Worm (Caenorhabditis elegans) whole organism, L4 larva: Measurements from ENCODE around the gene eral-1.

Experiments used
- D1046.2 ChIP-seq: fragments of 200-800 bp; sonication (Bioruptor generic); IDR thresholded peaks from 2 replicates; pipeline ENCODE4 v1.3.6; 2022; ENCODE audit warnings: missing genetic modification characterization, missing compliant biosample characterization
- F10B5.3 ChIP-seq: sonication (generic microtip); optimal IDR thresholded peaks from 2 replicates; lab custom pipeline; 2016; ENCODE audit warnings: mild to moderate bottlenecking, missing genetic modification characterization, missing compliant biosample characterization
- F26F4.8 ChIP-seq: fragments of 200-800 bp; sonication (Bioruptor generic); conservative IDR thresholded peaks from 2 replicates; pipeline ENCODE4 v1.3.6; 2022; ENCODE audit warnings: missing genetic modification characterization, missing compliant biosample characterization
- F44E2.7 ChIP-seq: fragments of 200-800 bp; sonication (Bioruptor generic); IDR thresholded peaks from 2 replicates; pipeline ENCODE4 v2.1.2; 2022; ENCODE audit warnings: missing genetic modification characterization, missing compliant biosample characterization
- Y48G9A.11 ChIP-seq: fragments of 200-800 bp; sonication (Bioruptor generic); IDR thresholded peaks from 2 replicates; pipeline ENCODE4 v1.3.6; 2022; ENCODE audit warnings: missing genetic modification reagents, missing genetic modification characterization, missing compliant biosample characterization
- arid-1 ChIP-seq: fragments of 200-800 bp; sonication (Bioruptor generic); conservative IDR thresholded peaks from 2 replicates; pipeline ENCODE4 v1.3.6; 2022; ENCODE audit warnings: missing genetic modification reagents, missing genetic modification characterization, missing compliant biosample characterization
- ceh-82 ChIP-seq: sonication (generic microtip); optimal IDR thresholded peaks from 2 replicates; lab custom pipeline; 2017; ENCODE audit warnings: missing biosample characterization, missing genetic modification characterization
- cey-2 ChIP-seq: sonication (generic microtip); optimal IDR thresholded peaks from 3 replicates; lab custom pipeline; 2017; ENCODE audit warnings: missing genetic modification characterization, mild to moderate bottlenecking, missing compliant biosample characterization, antibody characterized with exemption, borderline replicate concordance; ENCODE audit not compliant: insufficient read depth
- daf-16 ChIP-seq, 3 experiments: sonication (generic microtip); optimal IDR thresholded peaks; 2 replicates each; lab custom pipeline; 2016 to 2017; ENCODE audit warnings: missing genetic modification characterization in 3 of 3, missing genetic modification reagents in 3 of 3, mild to moderate bottlenecking in 2 of 3, missing compliant biosample characterization in 2 of 3, missing biosample characterization in 1 of 3, moderate library complexity in 1 of 3
- daf-19 ChIP-seq: fragments of 200-800 bp; sonication (Bioruptor generic); conservative IDR thresholded peaks from 2 replicates; pipeline ENCODE4 v1.3.6; 2022; ENCODE audit warnings: missing genetic modification characterization, missing compliant biosample characterization
- daf-8 ChIP-seq: fragments of 200-800 bp; sonication (Bioruptor generic); IDR thresholded peaks from 2 replicates; pipeline ENCODE4 v1.3.6; 2022; ENCODE audit warnings: missing genetic modification characterization, missing compliant biosample characterization
- dmd-6 ChIP-seq: fragments of 200-800 bp; sonication (Bioruptor generic); IDR thresholded peaks from 2 replicates; pipeline ENCODE4 v1.3.6; 2022; ENCODE audit warnings: missing genetic modification reagents, missing genetic modification characterization, missing compliant biosample characterization
- dmd-9 ChIP-seq: fragments of 200-800 bp; sonication (Bioruptor generic); IDR thresholded peaks from 2 replicates; pipeline ENCODE4 v1.3.6; 2022; ENCODE audit warnings: missing genetic modification reagents, missing genetic modification characterization, missing compliant biosample characterization
- dpl-1 ChIP-seq: fragments of 150-350 bp; optimal IDR thresholded peaks from 2 replicates; lab custom pipeline; 2014; ENCODE audit warnings: missing biosample characterization, missing genetic modification reagents, missing genetic modification characterization
- duxl-1 ChIP-seq: sonication (generic microtip); optimal IDR thresholded peaks from 2 replicates; lab custom pipeline; 2016; ENCODE audit warnings: mild to moderate bottlenecking, missing genetic modification characterization, moderate library complexity, missing compliant biosample characterization; ENCODE audit not compliant: poor library complexity
- dve-1 ChIP-seq: sonication (generic microtip); optimal IDR thresholded peaks from 2 replicates; lab custom pipeline; 2017; ENCODE audit warnings: antibody characterized with exemption, mild to moderate bottlenecking, missing genetic modification characterization, missing compliant biosample characterization; ENCODE audit not compliant: insufficient read depth
- egl-27 ChIP-seq: sonication (generic microtip); optimal IDR thresholded peaks from 3 replicates; lab custom pipeline; 2017; ENCODE audit warnings: missing biosample characterization, missing genetic modification reagents, missing genetic modification characterization
- hlh-11 ChIP-seq: fragments of 200-800 bp; sonication (Bioruptor generic); optimal IDR thresholded peaks from 2 replicates; lab custom pipeline; 2018; ENCODE audit warnings: mild to moderate bottlenecking, missing genetic modification characterization, missing compliant biosample characterization
- hlh-30 ChIP-seq: sonication (generic microtip); optimal IDR thresholded peaks from 2 replicates; lab custom pipeline; 2017; ENCODE audit warnings: antibody characterized with exemption, mild to moderate bottlenecking, missing genetic modification characterization, missing compliant biosample characterization; ENCODE audit not compliant: insufficient read depth
- jun-1 ChIP-seq: fragments of 150-350 bp; optimal IDR thresholded peaks from 2 replicates; lab custom pipeline; 2014; ENCODE audit warnings: missing biosample characterization, missing genetic modification reagents, missing genetic modification characterization
- lim-7 ChIP-seq: fragments of 200-800 bp; sonication (Bioruptor generic); IDR thresholded peaks from 2 replicates; pipeline ENCODE4 v1.3.6; 2022; ENCODE audit warnings: missing genetic modification characterization, missing compliant biosample characterization
- lin-29 ChIP-seq: fragments of 200-800 bp; sonication (Bioruptor generic); IDR thresholded peaks from 2 replicates; pipeline ENCODE4 v1.3.6; 2022; ENCODE audit warnings: missing genetic modification reagents, missing genetic modification characterization, missing compliant biosample characterization
- lin-38 ChIP-seq: fragments of 200-800 bp; sonication (Bioruptor generic); IDR thresholded peaks from 2 replicates; pipeline ENCODE4 v1.3.6; 2022; ENCODE audit warnings: missing genetic modification reagents, missing genetic modification characterization, missing compliant biosample characterization
- lsy-2 ChIP-seq, 2 experiments: fragments of 150-350 bp in 1 of 2; sonication (generic microtip) in 1 of 2; optimal IDR thresholded peaks; 2 replicates each; lab custom pipeline; 2014 to 2017; ENCODE audit warnings: missing biosample characterization in 2 of 2, missing genetic modification characterization in 2 of 2
- madf-5 ChIP-seq, 2 experiments: fragments of 200-800 bp; sonication (Bioruptor generic); IDR thresholded peaks; 2 replicates each; pipeline ENCODE4 v1.3.6; 2022; ENCODE audit warnings: missing compliant biosample characterization in 2 of 2, missing genetic modification characterization in 2 of 2
- madf-9 ChIP-seq: fragments of 200-800 bp; sonication (Bioruptor generic); conservative IDR thresholded peaks from 2 replicates; pipeline ENCODE4 v1.3.6; 2022; ENCODE audit warnings: missing genetic modification reagents, missing genetic modification characterization, missing compliant biosample characterization
- mep-1 ChIP-seq: fragments of 150-350 bp; sonication (generic microtip); optimal IDR thresholded peaks from 3 replicates; lab custom pipeline; 2014; ENCODE audit warnings: missing biosample characterization, missing genetic modification characterization
- mes-2 ChIP-seq: sonication (generic microtip); optimal IDR thresholded peaks from 2 replicates; lab custom pipeline; 2016; ENCODE audit warnings: missing genotype, mild to moderate bottlenecking, missing genetic modification characterization, missing compliant biosample characterization; ENCODE audit not compliant: poor library complexity, severe bottlenecking
- nhr-10 ChIP-seq: fragments of 150-350 bp; optimal IDR thresholded peaks from 2 replicates; lab custom pipeline; 2014; ENCODE audit warnings: missing biosample characterization, missing genetic modification characterization
- nhr-102 ChIP-seq: sonication (generic microtip); optimal IDR thresholded peaks from 2 replicates; lab custom pipeline; 2016; ENCODE audit warnings: mild to moderate bottlenecking, missing genetic modification characterization, moderate library complexity, missing compliant biosample characterization
- nhr-11 ChIP-seq: fragments of 150-350 bp; optimal IDR thresholded peaks from 2 replicates; lab custom pipeline; 2014; ENCODE audit warnings: missing biosample characterization, missing genetic modification characterization
- nhr-28 ChIP-seq: fragments of 150-350 bp; optimal IDR thresholded peaks from 2 replicates; lab custom pipeline; 2014; ENCODE audit warnings: missing biosample characterization, missing genetic modification characterization
- nhr-41 ChIP-seq: fragments of 200-800 bp; sonication (Bioruptor generic); IDR thresholded peaks from 2 replicates; pipeline ENCODE4 v1.3.6; 2022; ENCODE audit warnings: missing genetic modification reagents, missing genetic modification characterization, missing compliant biosample characterization
- nhr-42 ChIP-seq: fragments of 200-800 bp; sonication (Bioruptor generic); IDR thresholded peaks from 2 replicates; pipeline ENCODE4 v1.3.6; 2022; ENCODE audit warnings: missing genetic modification characterization, missing compliant biosample characterization
- nhr-48 ChIP-seq: sonication (generic microtip); optimal IDR thresholded peaks from 2 replicates; lab custom pipeline; 2016; ENCODE audit warnings: mild to moderate bottlenecking, missing genetic modification characterization, missing compliant biosample characterization
- nhr-6 ChIP-seq: fragments of 150-350 bp; optimal IDR thresholded peaks from 2 replicates; lab custom pipeline; 2014; ENCODE audit warnings: missing biosample characterization, missing genetic modification characterization
- php-3 ChIP-seq: fragments of 200-800 bp; sonication (Bioruptor generic); IDR thresholded peaks from 2 replicates; pipeline ENCODE4 v1.3.6; 2022; ENCODE audit warnings: missing genetic modification reagents, missing genetic modification characterization, missing compliant biosample characterization
- skn-1 ChIP-seq: fragments of 150-350 bp; optimal IDR thresholded peaks from 2 replicates; lab custom pipeline; 2014; ENCODE audit warnings: missing biosample characterization, missing genetic modification characterization
- snpc-1.2 ChIP-seq: fragments of 200-800 bp; sonication (Bioruptor generic); IDR thresholded peaks from 2 replicates; pipeline ENCODE4 v1.3.6; 2022; ENCODE audit warnings: missing genetic modification reagents, missing genetic modification characterization, missing compliant biosample characterization
- tag-97 ChIP-seq: fragments of 200-800 bp; sonication (Bioruptor generic); IDR thresholded peaks from 2 replicates; pipeline ENCODE4 v1.3.6; 2022; ENCODE audit warnings: missing genetic modification characterization, missing compliant biosample characterization
- unc-130 ChIP-seq: sonication (generic microtip); optimal IDR thresholded peaks from 2 replicates; lab custom pipeline; 2016; ENCODE audit warnings: missing genetic modification reagents, missing genetic modification characterization, missing compliant biosample characterization
- zip-11 ChIP-seq: fragments of 200-800 bp; sonication (Bioruptor generic); IDR thresholded peaks from 2 replicates; pipeline ENCODE4 v1.3.6; 2022; ENCODE audit warnings: missing genetic modification characterization, missing compliant biosample characterization
- ztf-7 ChIP-seq: fragments of 150-350 bp; optimal IDR thresholded peaks from 2 replicates; lab custom pipeline; 2014; ENCODE audit warnings: missing biosample characterization, missing genetic modification characterization

eral-1 gene

ce11 chrII:9591071-9591470, 1.5 kb upstream of the eral-1 start, which contains the start of the genes E02H1.1 and tag-124 (continued):
- peak; percentile 42 for TF ChIP-seq hlh-30 (tag; lab: Kevin White, UChicago)
- no peak for TF ChIP-seq madf-5 (GFP tag; IDR thresholded peaks at IDR 0.05; lab: Robert Waterston, UW)
- no peak for TF ChIP-seq nhr-41 (GFP tag; lab: Robert Waterston, UW)
- TF ChIP-seq ceh-82, result no peak
- TF ChIP-seq nhr-102 (tag; lab: Kevin White, UChicago), result peak; percentile 48
- peak; percentile 93 for TF ChIP-seq dmd-9 (GFP tag; lab: Robert Waterston, UW)
- TF ChIP-seq php-3 (GFP tag; lab: Robert Waterston, UW), result no peak
- peak; percentile 19 for TF ChIP-seq nhr-6 (tag; lab: Kevin White, UChicago)
- TF ChIP-seq lim-7 (GFP tag; lab: Robert Waterston, UW), result no peak
- TF ChIP-seq dmd-6 (GFP tag; lab: Robert Waterston, UW), result peak; percentile 73
- no peak for TF ChIP-seq F26F4.8 (GFP tag; lab: Robert Waterston, UW)
- TF ChIP-seq dpl-1 (GFP tag; lab: Kevin White, UChicago), result peak; percentile 79
- TF ChIP-seq D1046.2 (GFP tag; lab: Robert Waterston, UW), result no peak
- no peak for TF ChIP-seq F44E2.7 (GFP tag; lab: Robert Waterston, UW)
- TF ChIP-seq daf-8 (GFP tag; lab: Robert Waterston, UW), result no peak
- TF ChIP-seq nhr-11 (tag; lab: Kevin White, UChicago), result peak; percentile 87
- no peak for TF ChIP-seq snpc-1.2
- TF ChIP-seq mes-2 (tag; lab: Kevin White, UChicago), result peak; percentile 99
- peak; percentile 33 for TF ChIP-seq hlh-11
- no peak for TF ChIP-seq F10B5.3 (tag; lab: Kevin White, UChicago)
- TF ChIP-seq Y48G9A.11 (GFP tag; lab: Robert Waterston, UW), result peak; percentile 70; the same call in 1 of the 2 replicates
- peak; percentile 62 for TF ChIP-seq lin-38
- 0 out of 2 replicates have a peak, but pooled peaks have one; percentile 51 for TF ChIP-seq tag-97
- no peak for TF ChIP-seq skn-1 (tag; lab: Kevin White, UChicago)
- peak; percentile 33 for TF ChIP-seq nhr-48
- TF ChIP-seq mep-1 (tag; lab: Kevin White, UChicago), result peak; percentile 69
- TF ChIP-seq duxl-1 (tag; lab: Kevin White, UChicago), result peak; percentile 86

- no peak for TF ChIP-seq arid-1 (GFP tag; lab: Robert Waterston, UW)
- no peak for TF ChIP-seq dmd-6 (GFP tag; lab: Robert Waterston, UW)
- TF ChIP-seq jun-1 (tag; lab: Kevin White, UChicago), result no peak
- TF ChIP-seq egl-27, result no peak
- no peak for TF ChIP-seq zip-11 (GFP tag; lab: Robert Waterston, UW)
- no peak for TF ChIP-seq lsy-2 (tag; optimal IDR thresholded peaks at IDR 0.05; lab: Kevin White, UChicago)
- TF ChIP-seq php-3 (GFP tag; lab: Robert Waterston, UW), result no peak
- no peak for TF ChIP-seq daf-16 (GFP tag; optimal IDR thresholded peaks at IDR 0.05; lab: Kevin White, UChicago)
- peak; percentile 60 for TF ChIP-seq daf-16 (tag; optimal IDR thresholded peaks at IDR 0.05; lab: Kevin White, UChicago)
- peak; percentile 8 for TF ChIP-seq nhr-10 (tag; lab: Kevin White, UChicago)
- TF ChIP-seq hlh-11, result peak; percentile 35
- no peak for TF ChIP-seq madf-9 (GFP tag; lab: Robert Waterston, UW)
- TF ChIP-seq lin-29 (GFP tag; lab: Robert Waterston, UW), result no peak
- TF ChIP-seq ztf-7 (tag; lab: Kevin White, UChicago), result no peak
- TF ChIP-seq nhr-28 (tag; lab: Kevin White, UChicago), result peak; percentile 100
- TF ChIP-seq unc-130, result no peak
- TF ChIP-seq dve-1 (tag; lab: Kevin White, UChicago), result peak; percentile 66
- TF ChIP-seq nhr-42, result no peak
- no peak for TF ChIP-seq daf-19 (GFP tag; lab: Robert Waterston, UW)
- peak; percentile 43 for TF ChIP-seq cey-2 (tag; lab: Kevin White, UChicago)
Measured at ce11 chrII:9586734-9587209, 2.8 kb downstream of the eral-1 start, which contains the start of gene ugt-58. Gene ugt-58 (minus strand): TSS chrII:9586784.
